Worm (Caenorhabditis elegans): ENCODE data around the gene his-74.

- no peak for TF ChIP-seq nhr-12 (tag; optimal IDR thresholded peaks at IDR 0.05)
- TF ChIP-seq nhr-77 (tag; optimal IDR thresholded peaks at IDR 0.05): no peak
- no peak for TF ChIP-seq pqm-1 (tag; optimal IDR thresholded peaks at IDR 0.05)
- no peak for TF ChIP-seq sea-2 (GFP tag; optimal IDR thresholded peaks at IDR 0.05)
- TF ChIP-seq mml-1 (tag; optimal IDR thresholded peaks at IDR 0.05): no peak
- TF ChIP-seq nhr-25 (tag; optimal IDR thresholded peaks at IDR 0.05): no peak
- no peak for TF ChIP-seq nhr-67 (tag; optimal IDR thresholded peaks at IDR 0.05)
- TF ChIP-seq ztf-11 (tag; optimal IDR thresholded peaks at IDR 0.05): no peak
Observed at ce11 chrV:12649213-12649612, 10.9 kb downstream of the his-74 start, which contains the start of gene gpa-9.

Data from whole organism, L3 larva.